Worm (Caenorhabditis elegans): Measurements from ENCODE around the gene Y75B8A.7.

- TF ChIP-seq unc-62 (GFP tag; optimal IDR thresholded peaks at IDR 0.05) (no peak), mep-1 (tag; optimal IDR thresholded peaks at IDR 0.05) (peak; percentile 30), sptf-1 (tag; optimal IDR thresholded peaks at IDR 0.05) (no peak), lin-13 (tag; optimal IDR thresholded peaks at IDR 0.05) (no peak), nhr-12 (tag; optimal IDR thresholded peaks at IDR 0.05) (no peak), ztf-11 (tag; optimal IDR thresholded peaks at IDR 0.05) (no peak), blmp-1 (tag; optimal IDR thresholded peaks at IDR 0.05) (no peak), nhr-28 (tag; optimal IDR thresholded peaks at IDR 0.05) (no peak), lsy-2 (tag; optimal IDR thresholded peaks at IDR 0.05) (peak; percentile 33), elt-3 (tag; optimal IDR thresholded peaks at IDR 0.05) (no peak), elt-1 (tag; optimal IDR thresholded peaks at IDR 0.05; ENCODE audit: borderline replicate concordance, insufficient read depth) (no peak), pha-4 (tag; optimal IDR thresholded peaks at IDR 0.05) (no peak), ham-2 (GFP tag; optimal IDR thresholded peaks at IDR 0.05) (no peak)
These were observed 542 bp upstream of the Y75B8A.7 start for ce11 chrIII:12152157-12152556.
